Worm (Caenorhabditis elegans) whole organism, L1 larva: ENCODE results near the gene anp-1.

Experiments
- Y116A8C.19 ChIP-seq: sonication (generic microtip); optimal IDR thresholded peaks from 2 replicates; lab custom pipeline; 2016; ENCODE audit warnings: missing compliant biosample characterization, missing genetic modification characterization, borderline replicate concordance
- aha-1 ChIP-seq: fragments of 150-350 bp; optimal IDR thresholded peaks from 2 replicates; lab custom pipeline; 2014; ENCODE audit warnings: missing biosample characterization, missing genetic modification characterization
- aly-2 ChIP-seq: fragments of 150-350 bp; optimal IDR thresholded peaks from 2 replicates; lab custom pipeline; 2014; ENCODE audit warnings: missing biosample characterization, missing genetic modification characterization
- blmp-1 ChIP-seq: fragments of 150-350 bp; optimal IDR thresholded peaks from 2 replicates; lab custom pipeline; 2014; ENCODE audit warnings: missing biosample characterization, missing genetic modification characterization
- ceh-63 ChIP-seq: fragments of 200-800 bp; sonication (Bioruptor generic); optimal IDR thresholded peaks from 2 replicates; lab custom pipeline; 2018; ENCODE audit warnings: mild to moderate bottlenecking, missing genetic modification characterization, missing compliant biosample characterization
- ces-1 ChIP-seq: fragments of 150-350 bp; optimal IDR thresholded peaks from 2 replicates; lab custom pipeline; 2014; ENCODE audit warnings: missing biosample characterization, missing genetic modification reagents, missing genetic modification characterization
- dpl-1 ChIP-seq, 3 experiments: fragments of 150-350 bp in 2 of 3; sonication (generic microtip) in 1 of 3; optimal IDR thresholded peaks; 2 replicates each; lab custom pipeline; 2014 to 2017; ENCODE audit warnings: missing biosample characterization in 3 of 3, missing genetic modification characterization in 3 of 3, missing genetic modification reagents in 3 of 3
- dsc-1 ChIP-seq: sonication (generic microtip); optimal IDR thresholded peaks from 2 replicates; lab custom pipeline; 2016; ENCODE audit warnings: mild to moderate bottlenecking, missing genetic modification characterization, missing compliant biosample characterization
- elt-2 ChIP-seq: sonication (generic microtip); optimal IDR thresholded peaks from 2 replicates; lab custom pipeline; 2016; ENCODE audit warnings: missing genetic modification characterization, mild to moderate bottlenecking, inconsistent platforms, missing compliant biosample characterization, missing genetic modification reagents
- elt-3 ChIP-seq, 6 experiments: fragments of 150-350 bp in 1 of 6; sonication (generic microtip); optimal IDR thresholded peaks; 2 replicates each; lab custom pipeline; 2017 to 2018; ENCODE audit warnings: missing biosample characterization in 6 of 6, missing genetic modification characterization in 6 of 6, inconsistent platforms in 1 of 6
- ets-5 ChIP-seq: fragments of 200-800 bp; sonication (Bioruptor generic); IDR thresholded peaks from 2 replicates; pipeline ENCODE4 v1.3.6; 2022; ENCODE audit warnings: missing genetic modification characterization, missing compliant biosample characterization
- hlh-4 ChIP-seq: sonication (generic microtip); optimal IDR thresholded peaks from 2 replicates; lab custom pipeline; 2016; ENCODE audit warnings: mild to moderate bottlenecking, missing genetic modification characterization, missing compliant biosample characterization
- hpl-2 ChIP-seq: fragments of 150-350 bp; optimal IDR thresholded peaks from 2 replicates; lab custom pipeline; 2014; ENCODE audit warnings: missing biosample characterization, missing genetic modification reagents, missing genetic modification characterization
- irx-1 ChIP-seq: sonication (generic microtip); optimal IDR thresholded peaks from 2 replicates; lab custom pipeline; 2016; ENCODE audit warnings: missing genetic modification characterization, missing compliant biosample characterization
- isw-1 ChIP-seq: fragments of 200-800 bp; sonication (Bioruptor generic); IDR thresholded peaks from 2 replicates; pipeline ENCODE4 v1.3.6; 2022; ENCODE audit warnings: missing genetic modification characterization, missing compliant biosample characterization
- jun-1 ChIP-seq: fragments of 150-350 bp; optimal IDR thresholded peaks from 2 replicates; lab custom pipeline; 2014; ENCODE audit warnings: missing biosample characterization, missing genetic modification reagents, missing genetic modification characterization
- lin-14 ChIP-seq: fragments of 200-800 bp; sonication (Bioruptor generic); optimal IDR thresholded peaks from 2 replicates; lab custom pipeline; 2018; ENCODE audit warnings: mild to moderate bottlenecking, missing genetic modification characterization, moderate library complexity, missing compliant biosample characterization
- lin-15B ChIP-seq: fragments of 150-350 bp; sonication (generic microtip); optimal IDR thresholded peaks from 3 replicates; lab custom pipeline; 2014; ENCODE audit warnings: missing biosample characterization, missing genetic modification characterization
- lin-35 ChIP-seq, 2 experiments: fragments of 150-350 bp; optimal IDR thresholded peaks; 2 replicates each; lab custom pipeline; 2014; ENCODE audit warnings: missing biosample characterization in 2 of 2, missing genetic modification characterization in 2 of 2, missing genetic modification reagents in 2 of 2
- mef-2 ChIP-seq: fragments of 150-350 bp; optimal IDR thresholded peaks from 2 replicates; lab custom pipeline; 2014; ENCODE audit warnings: missing biosample characterization, missing genetic modification characterization
- mep-1 ChIP-seq: fragments of 150-350 bp; optimal IDR thresholded peaks from 2 replicates; lab custom pipeline; 2014; ENCODE audit warnings: missing biosample characterization, missing genetic modification characterization
- nhr-12 ChIP-seq: sonication (generic microtip); optimal IDR thresholded peaks from 2 replicates; lab custom pipeline; 2017; ENCODE audit warnings: missing biosample characterization, missing genetic modification characterization
- nhr-20 ChIP-seq: sonication (generic microtip); optimal IDR thresholded peaks from 2 replicates; lab custom pipeline; 2016; ENCODE audit warnings: mild to moderate bottlenecking, missing genetic modification characterization, missing compliant biosample characterization
- nhr-84 ChIP-seq: sonication (generic microtip); optimal IDR thresholded peaks from 2 replicates; lab custom pipeline; 2017; ENCODE audit warnings: missing biosample characterization, missing genetic modification characterization
- nhr-85 ChIP-seq: sonication (generic microtip); peaks from one replicate; lab custom pipeline; 2016; ENCODE audit warnings: missing genetic modification characterization, inconsistent platforms, missing compliant biosample characterization
- nhr-90 ChIP-seq: sonication (generic microtip); optimal IDR thresholded peaks from 2 replicates; lab custom pipeline; 2016; ENCODE audit warnings: mild to moderate bottlenecking, missing genetic modification characterization, missing compliant biosample characterization; ENCODE audit not compliant: poor library complexity
- pag-3 ChIP-seq: sonication (generic microtip); optimal IDR thresholded peaks from 2 replicates; lab custom pipeline; 2017; ENCODE audit warnings: missing genetic modification characterization, mild to moderate bottlenecking, missing compliant biosample characterization, antibody characterized with exemption, borderline replicate concordance; ENCODE audit not compliant: insufficient read depth
- pqm-1 ChIP-seq: sonication (generic microtip); optimal IDR thresholded peaks from 3 replicates; lab custom pipeline; 2017; ENCODE audit warnings: missing biosample characterization, missing genetic modification characterization
- snpc-4 ChIP-seq: fragments of 150-350 bp; optimal IDR thresholded peaks from 2 replicates; lab custom pipeline; 2014; ENCODE audit warnings: missing biosample characterization, missing genetic modification characterization
- sox-4 ChIP-seq: sonication (generic microtip); optimal IDR thresholded peaks from 2 replicates; lab custom pipeline; 2016; ENCODE audit warnings: missing genetic modification characterization, missing compliant biosample characterization
- tbx-2 ChIP-seq: sonication (generic microtip); optimal IDR thresholded peaks from 2 replicates; lab custom pipeline; 2016; ENCODE audit warnings: missing genetic modification characterization, missing compliant biosample characterization
- unc-130 ChIP-seq: fragments of 150-350 bp; optimal IDR thresholded peaks from 2 replicates; lab custom pipeline; 2017; ENCODE audit warnings: missing biosample characterization, missing genetic modification characterization, inconsistent platforms
- unc-62 ChIP-seq: fragments of 150-350 bp; optimal IDR thresholded peaks from 2 replicates; lab custom pipeline; 2014; ENCODE audit warnings: missing biosample characterization, missing genetic modification reagents, missing genetic modification characterization
- unc-86 ChIP-seq: sonication (generic microtip); optimal IDR thresholded peaks from 2 replicates; lab custom pipeline; 2016; ENCODE audit warnings: missing genetic modification characterization, missing compliant biosample characterization
- xbp-1 ChIP-seq: sonication (generic microtip); optimal IDR thresholded peaks from 2 replicates; lab custom pipeline; 2016; ENCODE audit warnings: missing genetic modification characterization, missing compliant biosample characterization
- zag-1 ChIP-seq: fragments of 150-350 bp; optimal IDR thresholded peaks from 2 replicates; lab custom pipeline; 2014; ENCODE audit warnings: missing biosample characterization, missing genetic modification characterization
- ztf-11 ChIP-seq, 2 experiments: sonication (generic microtip); optimal IDR thresholded peaks; 2 replicates each; lab custom pipeline; 2016 to 2017; ENCODE audit warnings: missing genetic modification characterization in 2 of 2, missing biosample characterization in 1 of 2, missing compliant biosample characterization in 1 of 2
- ztf-4 ChIP-seq: fragments of 150-350 bp; optimal IDR thresholded peaks from 2 replicates; lab custom pipeline; 2014; ENCODE audit warnings: missing biosample characterization, missing genetic modification characterization

anp-1 gene

ce11 chrV:12871753-12872152 lies 12.5 kb downstream of the anp-1 start, which contains the start of gene bus-19:
bus-19 (plus strand) TSS chrV:12872053.
- TF ChIP-seq blmp-1 (tag; lab: Kevin White, UChicago), result no peak
- no peak for TF ChIP-seq ces-1
- TF ChIP-seq unc-62 (GFP tag; lab: Kevin White, UChicago), result no peak
- TF ChIP-seq tbx-2 (tag; lab: Kevin White, UChicago), result no peak
- TF ChIP-seq unc-130 (tag; lab: Kevin White, UChicago), result no peak
- no peak for TF ChIP-seq mep-1
- no peak for TF ChIP-seq nhr-20 (tag; lab: Kevin White, UChicago)

- no peak for TF ChIP-seq unc-62 (GFP tag; lab: Kevin White, UChicago)
- no peak for TF ChIP-seq sox-4 (tag; lab: Kevin White, UChicago)
- TF ChIP-seq nhr-84 (tag; lab: Kevin White, UChicago), result no peak
- peak; percentile 89 for TF ChIP-seq blmp-1 (tag; lab: Kevin White, UChicago)
- peak; percentile 52 for TF ChIP-seq nhr-85 (tag; lab: Kevin White, UChicago)
- TF ChIP-seq mep-1, result no peak
- TF ChIP-seq aha-1, result no peak
- TF ChIP-seq ets-5 (GFP tag; lab: Robert Waterston, UW), result no peak
- TF ChIP-seq elt-2 (tag; lab: Kevin White, UChicago), result no peak
Measured at ce11 chrV:12875850-12876249, 16.6 kb downstream of the anp-1 start.

DNA sequence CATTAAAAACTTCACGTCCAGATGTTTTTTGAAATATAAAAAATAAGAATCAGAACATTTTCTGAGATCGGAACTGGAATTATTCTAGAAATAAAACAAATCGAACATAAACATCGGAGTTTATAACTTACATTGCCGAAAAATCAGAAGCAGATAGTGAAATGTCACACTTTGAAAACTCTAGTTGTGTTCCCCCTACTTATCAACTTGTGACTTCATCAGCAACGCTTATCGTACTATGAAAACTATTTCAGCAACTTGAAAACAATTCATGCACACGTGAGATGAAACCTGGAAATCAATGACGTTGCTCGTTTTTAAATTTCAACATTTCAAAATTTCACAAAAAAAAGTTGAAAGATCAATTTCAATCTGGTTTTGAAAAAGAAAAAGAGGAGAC lies 17.5 kb downstream of the anp-1 start:
- TF ChIP-seq hlh-4 (tag; lab: Kevin White, UChicago) (no peak), elt-2 (tag; lab: Kevin White, UChicago) (peak; percentile 71), aly-2 (tag; lab: Kevin White, UChicago) (no peak), hpl-2 (GFP tag; lab: Kevin White, UChicago) (no peak), nhr-20 (tag; lab: Kevin White, UChicago) (peak; percentile 2), snpc-4 (tag; lab: Kevin White, UChicago) (no peak), Y116A8C.19 (tag; lab: Kevin White, UChicago) (no peak), xbp-1 (no peak), zag-1 (tag; lab: Kevin White, UChicago) (no peak), ztf-11 (tag; optimal IDR thresholded peaks at IDR 0.05; lab: Kevin White, UChicago) (no peak), ceh-63 (GFP tag; lab: Kevin White, UChicago) (no peak), mef-2 (tag; lab: Kevin White, UChicago) (no peak), nhr-12 (tag; lab: Kevin White, UChicago) (no peak), lin-14 (GFP tag; lab: Kevin White, UChicago) (no peak), ets-5 (GFP tag; lab: Robert Waterston, UW) (no peak), dpl-1 (GFP tag; optimal IDR thresholded peaks at IDR 0.05; lab: Kevin White, UChicago) (no peak), lin-15B (tag; lab: Kevin White, UChicago) (no peak), jun-1 (tag; lab: Kevin White, UChicago) (no peak), pqm-1 (tag; lab: Kevin White, UChicago) (no peak), nhr-90 (tag; lab: Kevin White, UChicago) (no peak), unc-86 (tag; lab: Kevin White, UChicago) (no peak), lin-35 (GFP tag; optimal IDR thresholded peaks at IDR 0.05; lab: Kevin White, UChicago) (peak in 1 of 2 experiments; percentile 40)
- TF ChIP-seq, all 84 proteins: peak for 3

ce11 chrV:12877579-12877978 lies 18.3 kb downstream of the anp-1 start:
- TF ChIP-seq aha-1 (no peak), mef-2 (tag; lab: Kevin White, UChicago) (no peak), elt-3 (tag; optimal IDR thresholded peaks at IDR 0.05; lab: Kevin White, UChicago) (no peak), ztf-11 (tag; optimal IDR thresholded peaks at IDR 0.05; lab: Kevin White, UChicago) (no peak), aly-2 (tag; lab: Kevin White, UChicago) (no peak), dsc-1 (tag; lab: Kevin White, UChicago) (no peak), isw-1 (GFP tag; lab: Robert Waterston, UW) (no peak), irx-1 (no peak), ztf-4 (no peak), pag-3 (tag; lab: Kevin White, UChicago) (no peak)
